Fruit fly (Drosophila melanogaster) whole organism, pupa: ENCODE data around the gene Gr98a.

ENCODE experiments used
- CG10348 ChIP-seq: fragments of 200-800 bp; sonication (Bioruptor generic); IDR thresholded peaks from 2 replicates; pipeline ENCODE4 v1.3.6; 2022; ENCODE audit warnings: missing biosample characterization, missing genetic modification characterization
- CG12605 ChIP-seq: fragments of 200-800 bp; sonication (Bioruptor generic); IDR thresholded peaks from 2 replicates; pipeline ENCODE4 v1.3.6; 2022; ENCODE audit warnings: missing biosample characterization, missing genetic modification characterization
- CG13204 ChIP-seq: fragments of 200-800 bp; sonication (Bioruptor generic); optimal IDR thresholded peaks from 2 replicates; lab custom pipeline; 2018; ENCODE audit warnings: missing biosample characterization, mild to moderate bottlenecking, missing genetic modification characterization, moderate library complexity
- CG14655 ChIP-seq: fragments of 200-800 bp; sonication (Bioruptor generic); optimal IDR thresholded peaks from 3 replicates; lab custom pipeline; 2017; ENCODE audit warnings: mild to moderate bottlenecking, missing biosample characterization, missing genetic modification reagents, missing genetic modification characterization
- CG15710 ChIP-seq: fragments of 200-800 bp; sonication (Bioruptor generic); optimal IDR thresholded peaks from 2 replicates; lab custom pipeline; 2018; ENCODE audit warnings: missing biosample characterization, mild to moderate bottlenecking, missing genetic modification characterization, moderate library complexity
- CG17806 ChIP-seq: fragments of 200-800 bp; sonication (Bioruptor generic); optimal IDR thresholded peaks from 2 replicates; lab custom pipeline; 2018; ENCODE audit warnings: missing biosample characterization, mild to moderate bottlenecking, missing genetic modification characterization, moderate library complexity
- CG34367 ChIP-seq: fragments of 200-800 bp; sonication (Bioruptor generic); optimal IDR thresholded peaks from 2 replicates; lab custom pipeline; 2018; ENCODE audit warnings: missing biosample characterization, mild to moderate bottlenecking, missing genetic modification characterization
- CG4496 ChIP-seq: fragments of 200-800 bp; sonication (Bioruptor generic); IDR thresholded peaks from 3 replicates; pipeline ENCODE4 v1.3.6; 2022; ENCODE audit warnings: missing biosample characterization, missing genetic modification characterization
- CG8159 ChIP-seq: fragments of 200-800 bp; sonication (Bioruptor generic); optimal IDR thresholded peaks from 3 replicates; lab custom pipeline; 2018; ENCODE audit warnings: missing biosample characterization, mild to moderate bottlenecking, missing genetic modification characterization, moderate library complexity
- CG8301 ChIP-seq: fragments of 200-800 bp; sonication (Bioruptor generic); optimal IDR thresholded peaks from 2 replicates; lab custom pipeline; 2018; ENCODE audit warnings: missing biosample characterization, mild to moderate bottlenecking, missing genetic modification characterization
- CG9948 ChIP-seq: fragments of 200-800 bp; sonication (Bioruptor generic); optimal IDR thresholded peaks from 2 replicates; lab custom pipeline; 2018; ENCODE audit warnings: missing biosample characterization, mild to moderate bottlenecking, missing genetic modification characterization, moderate library complexity
- D1 ChIP-seq: fragments of 200-800 bp; sonication (Bioruptor generic); optimal IDR thresholded peaks from 2 replicates; lab custom pipeline; 2018; ENCODE audit warnings: missing biosample characterization, mild to moderate bottlenecking, missing genetic modification characterization, moderate library complexity
- EcR ChIP-seq: fragments of 200-800 bp; sonication (Bioruptor generic); optimal IDR thresholded peaks from 3 replicates; lab custom pipeline; 2019; ENCODE audit warnings: missing biosample characterization, missing genetic modification characterization, mild to moderate bottlenecking, moderate library complexity, missing genetic modification reagents
- Ets98B ChIP-seq: fragments of 200-800 bp; sonication (Bioruptor generic); IDR thresholded peaks from 2 replicates; pipeline ENCODE4 v1.3.6; 2022; ENCODE audit warnings: missing biosample characterization, missing genetic modification characterization
- Pif1B ChIP-seq: fragments of 200-800 bp; sonication (Bioruptor generic); optimal IDR thresholded peaks from 3 replicates; lab custom pipeline; 2016; ENCODE audit warnings: missing biosample characterization, missing genetic modification characterization
- Snoo ChIP-seq: fragments of 200-800 bp; sonication (Bioruptor generic); optimal IDR thresholded peaks from 3 replicates; lab custom pipeline; 2017; ENCODE audit warnings: missing biosample characterization, mild to moderate bottlenecking, missing genetic modification characterization, inconsistent platforms
- fd96Ca ChIP-seq: fragments of 200-800 bp; sonication (Bioruptor generic); IDR thresholded peaks from 3 replicates; pipeline ENCODE4 v1.3.6; 2022; ENCODE audit warnings: missing biosample characterization, missing genetic modification characterization
- gl ChIP-seq: fragments of 200-800 bp; sonication (Bioruptor generic); optimal IDR thresholded peaks from 2 replicates; lab custom pipeline; 2018; ENCODE audit warnings: missing biosample characterization, mild to moderate bottlenecking, missing genetic modification characterization
- rn ChIP-seq: fragments of 200-800 bp; sonication (Bioruptor generic); IDR thresholded peaks from 2 replicates; pipeline ENCODE4 v1.3.6; 2022; ENCODE audit warnings: missing biosample characterization, missing genetic modification characterization

The Gr98a gene

dm6 chr3R:27517157-27517556 is 29.4 kb downstream of the Gr98a start, which contains the start of gene CG13972:
Gene CG13972 (minus strand): TSS chr3R:27517257.
- TF ChIP-seq CG14655 (no peak), Ets98B (GFP tag; lab: Robert Waterston, UW) (no peak), CG12605 (no peak), CG9948 (no peak), Pif1B (GFP tag; lab: Kevin White, UChicago) (no peak), rn (no peak), CG17806 (tag; lab: Kevin White, UChicago) (no peak), CG10348 (GFP tag; lab: Robert Waterston, UW) (no peak), EcR (GFP tag; lab: Kevin White, UChicago) (no peak), CG8301 (no peak), gl (tag; lab: Kevin White, UChicago) (no peak), CG8159 (tag; lab: Kevin White, UChicago) (no peak)

dm6 chr3R:27519879-27520278 is 32.2 kb downstream of the Gr98a start:
- TF ChIP-seq CG17806 (tag; lab: Kevin White, UChicago) (no peak), CG8159 (tag; lab: Kevin White, UChicago) (peak; percentile 25)

- TF ChIP-seq CG13204 (GFP tag; lab: Kevin White, UChicago) (no peak), CG14655 (no peak), CG34367 (no peak), CG10348 (GFP tag; lab: Robert Waterston, UW) (no peak)
Measured at dm6 chr3R:27520415-27520916, 32.7 kb downstream of the Gr98a start, which contains the start of gene CG12885. Gene CG12885 (plus strand): TSS chr3R:27520866.

- TF ChIP-seq CG12605, result no peak
- no peak for TF ChIP-seq CG10348 (GFP tag; lab: Robert Waterston, UW)
- TF ChIP-seq Snoo, result no peak
- no peak for TF ChIP-seq CG14655
- no peak for TF ChIP-seq CG9948
- no peak for TF ChIP-seq EcR (GFP tag; lab: Kevin White, UChicago)
- TF ChIP-seq gl (tag; lab: Kevin White, UChicago), result no peak
- TF ChIP-seq rn, result no peak
- no peak for TF ChIP-seq CG15710 (tag; lab: Kevin White, UChicago)
- no peak for TF ChIP-seq fd96Ca
- no peak for TF ChIP-seq CG13204 (GFP tag; lab: Kevin White, UChicago)
- TF ChIP-seq CG8301, result no peak
- no peak for TF ChIP-seq D1 (tag; lab: Kevin White, UChicago)
- no peak for TF ChIP-seq CG4496
Measured at dm6 chr3R:27533225-27533624, 45.5 kb downstream of the Gr98a start.
